Fruit fly (Drosophila melanogaster): Measurements from ENCODE around the gene SNCF.

The SNCF gene

DNA sequence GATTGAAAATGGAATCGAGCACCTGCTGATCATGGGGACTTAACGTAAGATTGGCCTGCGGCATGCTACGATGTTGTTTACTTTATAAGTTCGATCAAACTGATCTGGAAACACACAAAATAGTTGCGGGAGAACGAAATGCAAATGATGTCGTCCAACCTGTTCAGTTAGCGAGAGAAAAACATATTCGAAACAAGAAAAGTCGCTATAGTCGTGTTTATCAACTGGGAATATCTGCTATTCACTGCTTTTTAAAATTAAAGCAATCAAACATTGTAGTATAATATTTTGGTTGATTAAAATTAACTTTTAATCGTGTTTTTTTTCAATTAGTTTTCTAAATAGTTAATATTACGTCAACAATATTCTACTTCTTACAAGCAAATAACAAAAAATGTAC lies 48.2 kb downstream of the SNCF start, which contains the start of gene CG14105:
TSS of gene CG14105 (minus strand) at position 101 of the 400 bp plus-strand sequence.
- TF ChIP-seq salr (GFP tag; optimal IDR thresholded peaks at IDR 0.05) (no peak), Met (GFP tag; optimal IDR thresholded peaks at IDR 0.05) (no peak), Gug (GFP tag; IDR thresholded peaks at IDR 0.05) (no peak), Lpt (GFP tag; optimal IDR thresholded peaks at IDR 0.05) (no peak), Smox (GFP tag; optimal IDR thresholded peaks at IDR 0.05) (no peak), CG1621 (tag; optimal IDR thresholded peaks at IDR 0.05) (no peak), CG4318 (GFP tag; optimal IDR thresholded peaks at IDR 0.05) (no peak), CG11294 (GFP tag; IDR thresholded peaks at IDR 0.05) (no peak), dac (GFP tag; optimal IDR thresholded peaks at IDR 0.05) (no peak), spab (GFP tag; optimal IDR thresholded peaks at IDR 0.05) (no peak), Hr38 (GFP tag; optimal IDR thresholded peaks at IDR 0.05) (no peak), esn (GFP tag; optimal IDR thresholded peaks at IDR 0.05) (no peak), CG9139 (GFP tag; optimal IDR thresholded peaks at IDR 0.05) (no peak), CG7368 (GFP tag; optimal IDR thresholded peaks at IDR 0.05) (no peak), CG6792 (GFP tag; optimal IDR thresholded peaks at IDR 0.05) (no peak), CG6163 (GFP tag; IDR thresholded peaks at IDR 0.05) (no peak), svp (GFP tag) (no peak), vri (GFP tag; optimal IDR thresholded peaks at IDR 0.05) (no peak), Ets96B (tag; optimal IDR thresholded peaks at IDR 0.05) (no peak), Hr39 (GFP tag; optimal IDR thresholded peaks at IDR 0.05) (no peak)
